Worm (Caenorhabditis elegans) whole organism, mixed stage, embryonic: Measurements from ENCODE around the gene gcy-29.

Experiments used
- blmp-1 ChIP-seq: fragments of 150-350 bp; optimal IDR thresholded peaks from 2 replicates; lab custom pipeline; 2014; ENCODE audit warnings: missing biosample characterization, missing genetic modification characterization
- elt-1 ChIP-seq: sonication (generic microtip); optimal IDR thresholded peaks from 2 replicates; lab custom pipeline; 2017; ENCODE audit warnings: missing genetic modification characterization, mild to moderate bottlenecking, missing compliant biosample characterization, antibody characterized with exemption, moderate library complexity, borderline replicate concordance; ENCODE audit not compliant: insufficient read depth
- elt-3 ChIP-seq: fragments of 150-350 bp; optimal IDR thresholded peaks from 2 replicates; lab custom pipeline; 2014; ENCODE audit warnings: missing biosample characterization, missing genetic modification characterization
- nhr-12 ChIP-seq: fragments of 150-350 bp; optimal IDR thresholded peaks from 2 replicates; lab custom pipeline; 2014; ENCODE audit warnings: missing biosample characterization, missing genetic modification characterization
- nhr-2 ChIP-seq: fragments of 150-350 bp; optimal IDR thresholded peaks from 2 replicates; lab custom pipeline; 2014; ENCODE audit warnings: missing biosample characterization, missing genetic modification characterization
- nhr-76 ChIP-seq: sonication (generic microtip); optimal IDR thresholded peaks from 2 replicates; lab custom pipeline; 2017; ENCODE audit warnings: missing biosample characterization, missing genetic modification characterization
- pha-4 ChIP-seq: fragments of 150-350 bp; optimal IDR thresholded peaks from 2 replicates; lab custom pipeline; 2018; ENCODE audit warnings: missing biosample characterization, missing genetic modification reagents, missing genetic modification characterization
- sem-2 ChIP-seq: fragments of 200-800 bp; sonication (Bioruptor generic); optimal IDR thresholded peaks from 2 replicates; lab custom pipeline; 2018; ENCODE audit warnings: mild to moderate bottlenecking, missing genetic modification characterization, missing compliant biosample characterization
- snpc-4 ChIP-seq: fragments of 150-350 bp; optimal IDR thresholded peaks from 2 replicates; lab custom pipeline; 2014; ENCODE audit warnings: missing biosample characterization, missing genetic modification characterization
- unc-39 ChIP-seq: fragments of 150-350 bp; optimal IDR thresholded peaks from 2 replicates; lab custom pipeline; 2014; ENCODE audit warnings: missing biosample characterization, missing genetic modification characterization
- zip-8 ChIP-seq: fragments of 150-350 bp; optimal IDR thresholded peaks from 2 replicates; lab custom pipeline; 2014; ENCODE audit warnings: missing biosample characterization, missing genetic modification characterization
- ztf-11 ChIP-seq: fragments of 150-350 bp; optimal IDR thresholded peaks from 2 replicates; lab custom pipeline; 2014; ENCODE audit warnings: missing biosample characterization, missing genetic modification characterization

ce11 chrII:14502997-14503396 lies 45.6 kb downstream of the gcy-29 start, which contains the start of gene K10H10.6:
- TF ChIP-seq unc-39 (tag; lab: Kevin White, UChicago): no peak
- TF ChIP-seq nhr-12 (tag; lab: Kevin White, UChicago): no peak
- TF ChIP-seq snpc-4: no peak
- no peak for TF ChIP-seq nhr-76 (tag; lab: Kevin White, UChicago)
- TF ChIP-seq elt-1 (tag; lab: Kevin White, UChicago): no peak
- TF ChIP-seq pha-4 (tag; lab: Kevin White, UChicago): no peak
- TF ChIP-seq elt-3 (tag; lab: Kevin White, UChicago): no peak
- no peak for TF ChIP-seq blmp-1
- no peak for TF ChIP-seq ztf-11 (tag; lab: Kevin White, UChicago)
- no peak for TF ChIP-seq zip-8
- TF ChIP-seq sem-2 (GFP tag; lab: Kevin White, UChicago): no peak
- TF ChIP-seq nhr-2 (tag; lab: Kevin White, UChicago): no peak
